Fruit fly (Drosophila melanogaster) whole organism, embryonic: ENCODE results near the gene CG1575.
A peak's percentile ranks its signal among the peaks of the same experiment; 100 is the strongest.

Experiments
- BEAF-32 ChIP-seq: fragments of 200-800 bp; sonication (Bioruptor generic); optimal IDR thresholded peaks from 3 replicates; lab custom pipeline; 2017; ENCODE audit warnings: missing biosample characterization, missing genetic modification characterization, mild to moderate bottlenecking, moderate library complexity, missing genetic modification reagents
- CG10366 ChIP-seq: fragments of 200-800 bp; sonication (Bioruptor generic); IDR thresholded peaks from 2 replicates; pipeline ENCODE4 v1.3.6; 2022; ENCODE audit warnings: missing biosample characterization, missing genetic modification characterization
- CG12942 ChIP-seq: fragments of 200-800 bp; sonication (Bioruptor generic); optimal IDR thresholded peaks from 3 replicates; lab custom pipeline; 2016; ENCODE audit warnings: missing biosample characterization, missing genetic modification characterization
- CG13424 ChIP-seq: fragments of 200-800 bp; sonication (Bioruptor generic); optimal IDR thresholded peaks from 2 replicates; lab custom pipeline; 2019; ENCODE audit warnings: missing biosample characterization, mild to moderate bottlenecking, missing genetic modification characterization, moderate library complexity
- CG1647 ChIP-seq: fragments of 200-800 bp; sonication (Bioruptor generic); optimal IDR thresholded peaks from 3 replicates; lab custom pipeline; 2016; ENCODE audit warnings: missing biosample characterization, missing genetic modification characterization
- CG18011 ChIP-seq: fragments of 200-800 bp; sonication (Bioruptor generic); optimal IDR thresholded peaks from 2 replicates; lab custom pipeline; 2017; ENCODE audit warnings: missing biosample characterization, missing genetic modification characterization, mild to moderate bottlenecking, moderate library complexity, missing genotype
- CG18476 ChIP-seq: fragments of 200-800 bp; sonication (Bioruptor generic); optimal IDR thresholded peaks from 2 replicates; lab custom pipeline; 2016; ENCODE audit warnings: missing biosample characterization, mild to moderate bottlenecking, missing genetic modification characterization
- CG2889 ChIP-seq: fragments of 200-800 bp; sonication (Bioruptor generic); IDR thresholded peaks from 3 replicates; pipeline ENCODE4 v1.3.6; 2022; ENCODE audit warnings: missing biosample characterization, missing genetic modification characterization
- CG3847 ChIP-seq: fragments of 200-800 bp; sonication (Bioruptor generic); IDR thresholded peaks from 2 replicates; pipeline ENCODE4 v1.3.6; 2022; ENCODE audit warnings: missing biosample characterization, missing genetic modification characterization
- CG4328 ChIP-seq: fragments of 200-800 bp; sonication (Bioruptor generic); optimal IDR thresholded peaks from 3 replicates; lab custom pipeline; 2017; ENCODE audit warnings: missing biosample characterization, missing genetic modification reagents, missing genetic modification characterization
- CG4360 ChIP-seq: fragments of 200-800 bp; sonication (Bioruptor generic); IDR thresholded peaks from 2 replicates; pipeline ENCODE4 v1.3.6; 2022; ENCODE audit warnings: missing biosample characterization, missing genetic modification characterization
- CG4424 ChIP-seq: fragments of 200-800 bp; sonication (Bioruptor generic); optimal IDR thresholded peaks from 3 replicates; lab custom pipeline; 2016; ENCODE audit warnings: missing biosample characterization, missing genetic modification characterization
- CG6254 ChIP-seq: fragments of 200-800 bp; sonication (Bioruptor generic); optimal IDR thresholded peaks from 3 replicates; lab custom pipeline; 2017; ENCODE audit warnings: mild to moderate bottlenecking, missing biosample characterization, missing genetic modification reagents, missing genetic modification characterization
- CG7839 ChIP-seq: fragments of 200-800 bp; sonication (Bioruptor generic); optimal IDR thresholded peaks from 3 replicates; lab custom pipeline; 2018; ENCODE audit warnings: missing biosample characterization, mild to moderate bottlenecking, missing genetic modification characterization, moderate library complexity
- CG8290 ChIP-seq, 3 experiments: fragments of 200-800 bp; sonication (Bioruptor generic); optimal IDR thresholded peaks; 2 replicates each; lab custom pipeline; 2016 to 2019; ENCODE audit warnings: missing biosample characterization in 3 of 3, missing genetic modification characterization in 3 of 3, mild to moderate bottlenecking in 2 of 3, moderate library complexity in 1 of 3
- CG8359 ChIP-seq: fragments of 200-800 bp; sonication (Bioruptor generic); optimal IDR thresholded peaks from 2 replicates; lab custom pipeline; 2017; ENCODE audit warnings: missing biosample characterization, mild to moderate bottlenecking, missing genetic modification characterization, borderline replicate concordance
- CG9609 ChIP-seq: fragments of 200-800 bp; sonication (Bioruptor generic); optimal IDR thresholded peaks from 3 replicates; lab custom pipeline; 2016; ENCODE audit warnings: missing biosample characterization, missing genetic modification characterization
- Doc2 ChIP-seq: fragments of 200-800 bp; sonication (Bioruptor generic); IDR thresholded peaks from 2 replicates; pipeline ENCODE4 v1.3.6; 2022; ENCODE audit warnings: missing biosample characterization, missing genetic modification characterization
- Eip74EF ChIP-seq, 2 experiments: fragments of 200-800 bp in 1 of 2; fragments of >200 bp in 1 of 2; sonication (Bioruptor generic) in 1 of 2; optimal IDR thresholded peaks; 2 replicates each; lab custom pipeline; 2017 to 2019; ENCODE audit warnings: missing biosample characterization in 2 of 2, missing genetic modification characterization in 2 of 2, mild to moderate bottlenecking in 1 of 2, moderate library complexity in 1 of 2
- Gug ChIP-seq: fragments of 200-800 bp; sonication (Bioruptor generic); IDR thresholded peaks from 4 replicates; pipeline ENCODE4 v1.3.6; 2022; ENCODE audit warnings: missing biosample characterization, missing genetic modification characterization
- Hey ChIP-seq: fragments of 200-800 bp; sonication (Bioruptor generic); optimal IDR thresholded peaks from 3 replicates; lab custom pipeline; 2018; ENCODE audit warnings: missing biosample characterization, mild to moderate bottlenecking, missing genetic modification characterization
- Hr78 ChIP-seq, 2 experiments: fragments of 200-800 bp in 1 of 2; fragments of >200 bp in 1 of 2; sonication (Bioruptor generic) in 1 of 2; optimal IDR thresholded peaks; 2 replicates each; lab custom pipeline; 2017 to 2019; ENCODE audit warnings: missing biosample characterization in 2 of 2, missing genetic modification characterization in 2 of 2, mild to moderate bottlenecking in 1 of 2, moderate library complexity in 1 of 2
- Mad ChIP-seq: fragments of 200-800 bp; sonication (Bioruptor generic); optimal IDR thresholded peaks from 2 replicates; lab custom pipeline; 2016; ENCODE audit warnings: missing biosample characterization, missing genetic modification characterization
- Six4 ChIP-seq: fragments of 200-800 bp; sonication (Bioruptor generic); optimal IDR thresholded peaks from 2 replicates; lab custom pipeline; 2016; ENCODE audit warnings: missing biosample characterization, missing genetic modification characterization
- ab ChIP-seq: fragments of 200-800 bp; sonication (Bioruptor generic); optimal IDR thresholded peaks from 2 replicates; lab custom pipeline; 2016; ENCODE audit warnings: missing biosample characterization, missing genetic modification characterization
- caup ChIP-seq: fragments of 200-800 bp; sonication (Bioruptor generic); optimal IDR thresholded peaks from 3 replicates; lab custom pipeline; 2017; ENCODE audit warnings: missing biosample characterization, mild to moderate bottlenecking, missing genetic modification characterization, moderate library complexity; ENCODE audit not compliant: severe bottlenecking
- chinmo ChIP-seq: fragments of 200-800 bp; sonication (Bioruptor generic); IDR thresholded peaks from 4 replicates; pipeline ENCODE4 v1.3.6; 2022; ENCODE audit warnings: missing biosample characterization, missing genetic modification characterization; ENCODE audit not compliant: partially characterized antibody
- eyg ChIP-seq: fragments of 200-800 bp; sonication (Bioruptor generic); optimal IDR thresholded peaks from 3 replicates; lab custom pipeline; 2016; ENCODE audit warnings: missing biosample characterization, missing genetic modification characterization
- fd102C ChIP-seq: fragments of 200-800 bp; sonication (Bioruptor generic); optimal IDR thresholded peaks from 2 replicates; lab custom pipeline; 2018; ENCODE audit warnings: missing biosample characterization, mild to moderate bottlenecking, missing genetic modification characterization, moderate library complexity
- ftz-f1 ChIP-seq: fragments of 200-800 bp; sonication (Bioruptor generic); optimal IDR thresholded peaks from 2 replicates; lab custom pipeline; 2016; ENCODE audit warnings: missing biosample characterization, missing genetic modification characterization
- gce ChIP-seq: fragments of 200-800 bp; sonication (Bioruptor generic); IDR thresholded peaks from 3 replicates; pipeline ENCODE4 v1.3.6; 2022; ENCODE audit warnings: missing biosample characterization, missing genetic modification characterization
- gfzf ChIP-seq: fragments of 200-800 bp; sonication (Bioruptor generic); optimal IDR thresholded peaks from 2 replicates; lab custom pipeline; 2016; ENCODE audit warnings: missing biosample characterization, mild to moderate bottlenecking, missing genetic modification characterization, moderate library complexity
- hbn ChIP-seq: fragments of 200-800 bp; sonication (Bioruptor generic); IDR thresholded peaks from 2 replicates; pipeline ENCODE4 v1.3.6; 2022; ENCODE audit warnings: missing biosample characterization, missing genetic modification characterization; ENCODE audit not compliant: partially characterized antibody
- inv ChIP-seq: fragments of 200-800 bp; sonication (Bioruptor generic); IDR thresholded peaks from 2 replicates; pipeline ENCODE4 v1.3.6; 2022; ENCODE audit warnings: missing biosample characterization, missing genetic modification characterization; ENCODE audit not compliant: partially characterized antibody
- lola ChIP-seq, 3 experiments: fragments of >200 bp in 2 of 3; fragments of 200-800 bp in 1 of 3; sonication (Bioruptor generic) in 1 of 3; optimal IDR thresholded peaks; 2 replicates each; lab custom pipeline; 2017 to 2019; ENCODE audit warnings: missing biosample characterization in 3 of 3, missing genetic modification characterization in 3 of 3, mild to moderate bottlenecking in 1 of 3, moderate library complexity in 1 of 3
- peb ChIP-seq: fragments of 200-800 bp; sonication (Bioruptor generic); IDR thresholded peaks from 2 replicates; pipeline ENCODE4 v1.3.6; 2022; ENCODE audit warnings: missing biosample characterization, missing genetic modification characterization
- pros ChIP-seq: fragments of 200-800 bp; sonication (Bioruptor generic); optimal IDR thresholded peaks from 3 replicates; lab custom pipeline; 2019; ENCODE audit warnings: missing biosample characterization, mild to moderate bottlenecking, missing genetic modification characterization, moderate library complexity
- ranshi ChIP-seq: fragments of 200-800 bp; sonication (Bioruptor generic); IDR thresholded peaks from 2 replicates; pipeline ENCODE4 v1.3.6; 2022; ENCODE audit warnings: missing biosample characterization, missing genetic modification characterization
- row ChIP-seq: fragments of 200-800 bp; sonication (Bioruptor generic); IDR thresholded peaks from 3 replicates; pipeline ENCODE4 v1.3.6; 2022; ENCODE audit warnings: missing biosample characterization, missing genetic modification characterization
- sisA ChIP-seq: fragments of 200-800 bp; sonication (Bioruptor generic); IDR thresholded peaks from 2 replicates; pipeline ENCODE4 v1.3.6; 2022; ENCODE audit warnings: missing biosample characterization, missing genetic modification characterization
- sob ChIP-seq: fragments of 200-800 bp; sonication (Bioruptor generic); IDR thresholded peaks from 2 replicates; pipeline ENCODE4 v1.3.6; 2022; ENCODE audit warnings: missing biosample characterization, missing genetic modification characterization
- twi ChIP-seq: fragments of 200-800 bp; optimal IDR thresholded peaks from 2 replicates; lab custom pipeline; 2019; ENCODE audit warnings: missing biosample characterization, mild to moderate bottlenecking, missing genetic modification characterization, moderate library complexity
- wek ChIP-seq: fragments of 200-800 bp; sonication (Bioruptor generic); optimal IDR thresholded peaks from 3 replicates; lab custom pipeline; 2018; ENCODE audit warnings: missing biosample characterization, mild to moderate bottlenecking, missing genetic modification characterization, moderate library complexity
- zf30C ChIP-seq: fragments of 200-800 bp; sonication (Bioruptor generic); optimal IDR thresholded peaks from 3 replicates; lab custom pipeline; 2018; ENCODE audit warnings: missing biosample characterization, mild to moderate bottlenecking, missing genetic modification characterization

The CG1575 gene

DNA sequence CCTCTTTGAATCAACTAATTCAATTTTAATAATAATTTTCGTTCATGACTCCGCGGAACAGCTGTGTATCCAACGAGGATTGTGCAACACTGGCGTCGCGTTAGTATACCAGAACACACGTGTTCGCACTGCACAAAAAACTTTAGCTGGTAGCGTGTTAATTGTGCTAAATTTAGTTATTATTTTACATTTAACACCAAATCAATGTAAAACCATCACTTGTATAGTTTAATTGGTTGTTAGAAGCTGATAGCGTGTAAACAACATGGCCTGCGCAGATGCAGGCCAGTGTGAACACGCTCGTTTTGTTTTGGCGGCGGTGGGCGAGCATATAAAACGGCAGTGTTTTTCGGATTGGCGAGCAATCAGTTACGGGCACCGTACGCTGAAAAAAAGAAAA is 40.5 kb downstream of the CG1575 start, which contains the start of the genes Traf6 and GIIIspla2 (continued):
- TF ChIP-seq CG1647 (GFP tag; lab: Kevin White, UChicago): peak; percentile 62
- TF ChIP-seq CG3847 (GFP tag; lab: Robert Waterston, UW): peak; percentile 86
- TF ChIP-seq Gug (GFP tag; lab: Robert Waterston, UW): peak; percentile 65
- peak; percentile 81 for TF ChIP-seq caup (GFP tag; lab: Kevin White, UChicago)
- TF ChIP-seq lola (GFP tag; optimal IDR thresholded peaks at IDR 0.05; lab: Kevin White, UChicago): peak in 1 of 3 experiments; percentile 65
- TF ChIP-seq BEAF-32: peak; percentile 43
- no peak for TF ChIP-seq chinmo (GFP tag; lab: Robert Waterston, UW)
- peak; percentile 93 for TF ChIP-seq row (GFP tag; lab: Robert Waterston, UW)
- TF ChIP-seq zf30C (GFP tag; lab: Kevin White, UChicago): no peak
- peak; percentile 75 for TF ChIP-seq ranshi (GFP tag; lab: Robert Waterston, UW)
- no peak for TF ChIP-seq CG4360 (GFP tag; lab: Robert Waterston, UW)
- TF ChIP-seq ab (GFP tag; lab: Kevin White, UChicago): no peak
- TF ChIP-seq peb (GFP tag; lab: Robert Waterston, UW): peak; percentile 45; the same call in 1 of the 2 replicates
- TF ChIP-seq Mad (GFP tag; lab: Kevin White, UChicago): peak; percentile 70
- no peak for TF ChIP-seq pros (GFP tag; lab: Kevin White, UChicago)
- no peak for TF ChIP-seq CG8359 (GFP tag; lab: Kevin White, UChicago)
- peak; percentile 35 for TF ChIP-seq gfzf (GFP tag; lab: Kevin White, UChicago)
- peak; percentile 43 for TF ChIP-seq CG6254 (GFP tag; lab: Kevin White, UChicago)
- peak; percentile 79 for TF ChIP-seq CG18476 (GFP tag; lab: Kevin White, UChicago)
- peak; percentile 83 for TF ChIP-seq CG13424 (tag; lab: Kevin White, UChicago)
- TF ChIP-seq CG7839 (tag; lab: Kevin White, UChicago): peak; percentile 71
- 0 out of 3 replicates have a peak, but pooled peaks have one; percentile 42 for TF ChIP-seq CG2889 (GFP tag; lab: Robert Waterston, UW)
- peak; percentile 76 for TF ChIP-seq CG10366
- peak; percentile 41 for TF ChIP-seq ftz-f1 (GFP tag; lab: Kevin White, UChicago)
- TF ChIP-seq gce: 0 out of 3 replicates have a peak, but pooled peaks have one; percentile 14
- TF ChIP-seq CG12942 (GFP tag; lab: Kevin White, UChicago): peak; percentile 56
- TF ChIP-seq CG9609 (GFP tag; lab: Kevin White, UChicago): peak; percentile 59
- no peak for TF ChIP-seq Doc2
- TF ChIP-seq Eip74EF (GFP tag; optimal IDR thresholded peaks at IDR 0.05; lab: Kevin White, UChicago): no peak
- TF ChIP-seq Six4 (GFP tag; lab: Kevin White, UChicago): peak; percentile 40
- peak; percentile 52 for TF ChIP-seq wek (GFP tag; lab: Kevin White, UChicago)
- peak; percentile 17 for TF ChIP-seq eyg (GFP tag; lab: Kevin White, UChicago)
- TF ChIP-seq CG4328 (GFP tag; lab: Kevin White, UChicago): peak; percentile 71
- peak; percentile 15 for TF ChIP-seq CG8290 (GFP tag; optimal IDR thresholded peaks at IDR 0.05; lab: Kevin White, UChicago)
- TF ChIP-seq CG8290 (tag; optimal IDR thresholded peaks at IDR 0.05; lab: Kevin White, UChicago): peak in 1 of 2 experiments; percentile 60
- TF ChIP-seq CG18011 (GFP tag; lab: Kevin White, UChicago): peak; percentile 67
- TF ChIP-seq CG4424: peak; percentile 65
- peak; percentile 76 for TF ChIP-seq sisA (GFP tag; lab: Robert Waterston, UW)
- no peak for TF ChIP-seq inv
- peak; percentile 85 for TF ChIP-seq sob
- TF ChIP-seq fd102C: no peak
- TF ChIP-seq hbn (GFP tag; lab: Robert Waterston, UW): no peak
- TF ChIP-seq twi (tag; lab: Kevin White, UChicago): peak; percentile 63
- TF ChIP-seq Hr78 (GFP tag; optimal IDR thresholded peaks at IDR 0.05; lab: Kevin White, UChicago): no peak
- peak; percentile 61 for TF ChIP-seq Hey (tag; lab: Kevin White, UChicago)
